Fruit fly (Drosophila melanogaster) Kc167 (cell line): ENCODE results near the gene CG43288.

Experiments
- Myc ChIP-seq: fragments of >200 bp; optimal IDR thresholded peaks from 2 replicates; lab custom pipeline; 2017; ENCODE audit warnings: missing external identifiers
- Sin3A ChIP-seq: fragments of >200 bp; optimal IDR thresholded peaks from 2 replicates; lab custom pipeline; 2018; ENCODE audit warnings: missing external identifiers
- h ChIP-seq: fragments of >200 bp; optimal IDR thresholded peaks from 3 replicates; lab custom pipeline; 2018; ENCODE audit warnings: missing external identifiers
- insv ChIP-seq: fragments of >200 bp; optimal IDR thresholded peaks from 3 replicates; lab custom pipeline; 2018; ENCODE audit warnings: missing external identifiers
- psq ChIP-seq: fragments of >200 bp; optimal IDR thresholded peaks from 2 replicates; lab custom pipeline; 2017; ENCODE audit warnings: missing external identifiers
- ttk ChIP-seq: sonication (Bioruptor generic); optimal IDR thresholded peaks from 2 replicates; lab custom pipeline; 2017; ENCODE audit warnings: missing external identifiers

CG43288 gene

DNA sequence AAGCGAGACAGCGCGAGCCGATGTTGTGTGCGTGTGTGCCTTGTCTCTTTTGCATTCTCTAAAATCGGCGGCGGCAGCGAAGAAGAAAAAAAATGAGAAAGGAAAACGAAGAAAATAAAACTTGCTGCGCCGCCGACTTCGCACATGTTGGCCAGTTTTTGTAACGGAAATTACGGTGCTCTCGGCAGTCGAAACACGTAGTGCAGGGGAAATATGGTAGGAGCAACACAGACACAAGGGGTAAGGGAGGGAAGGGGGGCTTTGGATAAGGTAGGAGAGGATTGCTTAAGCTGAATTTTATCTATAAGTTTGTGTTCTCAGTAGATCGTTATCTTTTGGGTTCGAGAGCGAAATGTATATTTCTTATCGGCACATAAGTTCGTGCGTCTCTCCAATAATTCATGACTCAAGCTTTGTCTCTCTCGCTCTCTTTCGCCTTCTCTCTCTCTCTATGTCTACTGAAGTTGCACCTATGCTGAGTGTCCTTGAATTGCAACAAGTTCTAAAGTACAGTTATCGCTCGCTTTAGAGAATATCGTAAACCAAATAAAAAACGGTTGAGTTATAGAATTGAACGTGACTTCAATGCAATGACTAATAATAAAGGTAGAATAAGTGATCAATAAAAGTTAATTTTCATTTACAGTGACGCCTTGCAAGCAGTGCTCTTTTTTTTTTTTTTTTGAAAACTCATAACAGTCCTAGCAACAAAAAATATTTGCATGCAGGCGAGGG, 8.9 kb upstream of the CG43288 start:
- TF ChIP-seq Myc (lab: Kevin White, UChicago), result no peak

DNA sequence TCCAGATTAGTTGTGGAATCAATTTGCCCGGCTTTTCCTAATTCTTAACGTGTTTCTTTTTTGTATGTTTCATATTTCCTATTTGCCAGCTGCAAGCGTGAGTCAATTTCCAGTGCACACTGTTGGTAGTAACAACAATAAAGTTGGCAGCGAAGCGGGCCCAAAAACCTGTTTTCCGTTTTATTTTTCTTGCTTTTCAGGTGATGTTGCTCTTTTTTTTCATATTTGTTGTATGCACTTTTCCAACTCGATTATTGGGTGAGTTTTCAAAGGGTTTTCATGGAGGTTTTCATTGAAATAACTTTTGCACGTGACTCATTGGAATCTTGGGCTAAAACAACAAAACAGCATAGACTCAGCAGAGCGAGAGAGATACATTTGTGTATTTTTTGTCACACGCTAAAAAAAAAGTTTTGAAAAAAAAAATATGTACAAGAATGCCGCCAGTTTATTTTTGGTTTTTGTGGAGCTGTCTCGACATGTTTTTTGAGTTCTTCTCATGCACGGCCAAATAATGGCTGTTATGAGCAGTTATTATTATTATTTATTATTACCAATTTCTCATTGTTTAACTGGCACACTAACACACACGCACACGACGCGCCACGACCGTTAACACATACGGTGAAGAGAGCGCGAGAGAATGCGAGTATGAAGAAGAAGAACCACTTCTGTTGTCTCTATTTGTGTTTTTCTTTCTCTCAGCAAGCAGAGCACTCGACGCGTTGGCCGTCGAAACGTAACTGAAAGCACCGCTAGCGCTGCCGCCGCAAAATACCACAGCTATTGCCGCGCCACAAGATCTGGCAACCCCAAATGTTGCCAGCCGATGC, 7.3 kb upstream of the CG43288 start, which contains the start of gene Fas2:
Gene Fas2 (minus strand): TSS at position 748 of the 833 bp plus-strand sequence.
- no peak for TF ChIP-seq Myc (lab: Kevin White, UChicago)
- no peak for TF ChIP-seq insv (lab: Kevin White, UChicago)
- TF ChIP-seq Sin3A, result no peak
- no peak for TF ChIP-seq h (lab: Kevin White, UChicago)
- TF ChIP-seq psq (lab: Kevin White, UChicago), result no peak
- no peak for TF ChIP-seq ttk

DNA sequence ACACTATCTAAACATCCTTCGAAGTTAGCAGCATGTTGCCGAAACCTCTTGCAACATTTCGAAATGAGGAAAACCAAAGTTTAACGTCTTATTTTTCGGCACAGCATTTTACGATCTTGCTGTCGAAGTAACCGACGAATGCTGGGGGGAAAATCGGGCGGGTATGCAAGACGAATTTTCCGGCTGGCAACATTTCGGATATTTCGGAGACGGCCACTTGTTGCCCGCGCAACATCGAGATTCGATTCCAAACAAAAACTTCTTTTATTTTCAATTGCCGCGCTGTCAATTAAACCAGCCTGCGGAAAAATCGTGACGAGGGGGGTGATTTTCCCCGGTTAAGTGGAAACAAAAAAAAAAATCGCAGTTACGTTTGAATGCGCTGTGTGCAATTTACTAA, 6.1 kb upstream of the CG43288 start:
- no peak for TF ChIP-seq ttk
- TF ChIP-seq insv (lab: Kevin White, UChicago), result no peak
- TF ChIP-seq Myc (lab: Kevin White, UChicago), result no peak
- TF ChIP-seq Sin3A, result no peak
- TF ChIP-seq h (lab: Kevin White, UChicago), result no peak
- TF ChIP-seq psq (lab: Kevin White, UChicago), result no peak

DNA sequence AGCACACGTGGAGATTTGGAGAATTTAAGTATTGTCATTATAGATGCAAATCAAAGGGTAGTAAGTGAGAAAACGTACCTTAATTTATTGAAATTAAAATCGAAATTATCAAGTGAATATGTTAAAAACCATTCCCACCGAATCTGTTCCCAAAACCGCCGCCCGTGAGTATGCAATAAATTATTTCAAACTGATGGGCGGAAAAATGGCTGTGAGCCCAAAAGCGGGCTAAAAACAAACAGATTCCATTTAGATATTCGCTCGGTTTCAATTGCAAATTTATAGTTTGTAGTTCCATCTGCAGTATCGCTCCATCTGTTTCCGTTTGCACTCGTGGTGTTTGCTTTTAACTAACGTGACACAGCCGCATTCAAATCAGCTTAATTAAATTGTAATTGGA, 1.5 kb downstream of the CG43288 start:
- TF ChIP-seq Sin3A (no peak), ttk (no peak), insv (lab: Kevin White, UChicago) (no peak), h (lab: Kevin White, UChicago) (no peak), psq (lab: Kevin White, UChicago) (no peak)

DNA sequence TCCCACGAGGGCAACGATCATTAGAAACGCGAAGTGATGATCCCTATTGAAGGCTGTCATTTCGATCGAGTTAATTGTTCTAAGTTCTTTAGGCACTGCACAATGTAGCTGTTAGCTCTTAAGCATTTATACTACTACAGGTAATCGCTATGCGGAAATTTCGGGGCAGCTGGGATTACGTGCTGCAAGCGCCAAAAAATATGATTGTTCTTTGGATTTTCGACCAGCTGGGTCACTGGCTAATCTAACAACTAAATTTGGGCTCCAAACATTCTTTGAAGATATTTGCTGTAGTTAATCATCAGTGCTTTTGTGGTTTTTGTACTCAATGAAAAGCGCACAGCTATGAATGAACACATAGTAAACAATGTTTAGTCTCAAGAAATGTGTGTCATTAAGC, 4.5 kb downstream of the CG43288 start, which contains the start of gene CG15571:
Gene CG15571 (minus strand): TSS at position 101 of the 400 bp plus-strand sequence.
- TF ChIP-seq h (lab: Kevin White, UChicago) (no peak), Sin3A (no peak), ttk (no peak), insv (lab: Kevin White, UChicago) (no peak), psq (lab: Kevin White, UChicago) (no peak), Myc (lab: Kevin White, UChicago) (no peak)

DNA sequence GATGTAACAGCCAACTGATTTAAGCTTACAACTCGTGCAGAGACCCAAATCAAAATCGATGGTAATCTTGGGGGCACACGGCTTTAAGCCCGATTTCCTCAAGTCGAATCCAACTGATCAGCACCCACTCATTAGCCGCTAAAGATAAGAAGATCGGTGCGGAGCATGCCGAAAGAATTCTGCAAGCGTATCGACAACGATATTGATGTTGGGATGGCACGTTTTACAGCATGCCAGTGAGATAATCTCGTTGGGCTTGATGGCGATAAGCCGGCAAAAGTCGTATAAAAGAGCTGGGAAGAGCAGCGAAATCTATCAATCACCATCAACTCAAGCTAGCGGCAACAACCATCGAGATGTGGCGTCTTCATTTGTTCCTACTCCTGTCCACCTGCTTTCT, 5.0 kb downstream of the CG43288 start, which contains the start of gene CG15570:
Gene CG15570 (plus strand): TSS at position 301 of the 400 bp plus-strand sequence.
- TF ChIP-seq ttk (no peak), Sin3A (no peak), Myc (lab: Kevin White, UChicago) (no peak), insv (lab: Kevin White, UChicago) (no peak), psq (lab: Kevin White, UChicago) (no peak), h (lab: Kevin White, UChicago) (no peak)

DNA sequence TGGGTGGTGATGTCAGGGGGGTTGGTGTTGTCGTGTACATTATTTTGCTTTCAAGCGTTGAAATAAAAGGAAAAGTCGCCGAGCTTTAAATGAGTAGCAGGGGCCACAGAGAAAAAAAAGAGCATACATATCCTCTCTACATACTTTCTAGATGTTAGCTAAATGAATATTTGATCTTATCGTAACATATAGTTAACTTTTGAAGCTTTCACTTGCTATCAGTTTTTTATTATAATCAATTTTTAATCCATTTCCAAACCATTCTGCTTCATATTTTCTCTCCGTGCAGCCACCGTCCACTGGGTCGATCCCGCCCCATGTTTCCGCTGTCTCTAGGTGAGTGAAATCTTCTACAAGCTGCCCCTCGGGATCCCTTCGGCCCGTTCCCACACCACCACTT, 12.2 kb downstream of the CG43288 start:
- no peak for TF ChIP-seq Myc (lab: Kevin White, UChicago)
- TF ChIP-seq ttk, result no peak
- TF ChIP-seq psq (lab: Kevin White, UChicago), result no peak
- no peak for TF ChIP-seq Sin3A
- no peak for TF ChIP-seq insv (lab: Kevin White, UChicago)
- no peak for TF ChIP-seq h (lab: Kevin White, UChicago)

DNA sequence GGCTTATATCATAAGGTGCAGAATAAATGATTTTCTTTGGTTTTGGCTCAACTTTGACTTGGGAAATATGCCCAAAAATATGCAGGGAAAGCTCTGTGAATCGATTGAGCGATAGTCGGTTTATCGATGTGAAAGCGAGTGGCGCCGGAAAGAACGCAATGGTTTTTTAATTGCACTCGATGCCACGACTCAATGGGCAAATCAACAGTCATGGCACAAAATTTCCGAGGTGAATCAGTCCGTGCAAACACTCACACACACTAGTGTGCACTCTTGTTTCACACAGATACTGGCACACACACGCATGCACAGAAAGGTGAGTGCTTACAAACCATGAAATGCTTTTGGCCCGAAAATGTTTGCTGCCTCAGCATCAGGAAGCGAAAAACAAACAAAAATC, 27.3 kb downstream of the CG43288 start:
- TF ChIP-seq ttk (no peak), Myc (lab: Kevin White, UChicago) (no peak), psq (lab: Kevin White, UChicago) (no peak), insv (lab: Kevin White, UChicago) (no peak), h (lab: Kevin White, UChicago) (no peak), Sin3A (no peak)

DNA sequence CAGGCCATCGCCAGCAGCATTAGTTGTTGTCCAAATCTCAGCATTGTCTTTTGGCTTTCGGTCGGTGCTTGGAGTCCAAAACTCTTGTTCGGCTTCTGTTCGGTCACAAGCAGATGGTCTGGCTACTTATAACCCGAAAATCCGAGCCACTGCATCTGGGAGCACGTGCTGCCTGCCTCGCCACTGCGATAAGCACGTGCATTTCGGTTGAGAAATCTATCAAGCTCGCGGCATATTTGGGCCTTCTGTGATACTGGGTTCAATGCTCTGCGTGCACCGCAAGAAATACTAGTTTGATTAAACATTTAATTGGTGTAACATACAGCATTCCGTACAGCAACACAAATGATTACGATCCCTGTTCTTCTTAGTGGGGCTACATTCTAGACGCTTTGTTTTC, 29.9 kb downstream of the CG43288 start, which contains the start of gene Femcoat:
Gene Femcoat (minus strand): TSS at position 101 of the 400 bp plus-strand sequence.
- TF ChIP-seq Myc (lab: Kevin White, UChicago) (no peak), ttk (no peak), insv (lab: Kevin White, UChicago) (no peak), Sin3A (no peak), psq (lab: Kevin White, UChicago) (no peak), h (lab: Kevin White, UChicago) (no peak)

DNA sequence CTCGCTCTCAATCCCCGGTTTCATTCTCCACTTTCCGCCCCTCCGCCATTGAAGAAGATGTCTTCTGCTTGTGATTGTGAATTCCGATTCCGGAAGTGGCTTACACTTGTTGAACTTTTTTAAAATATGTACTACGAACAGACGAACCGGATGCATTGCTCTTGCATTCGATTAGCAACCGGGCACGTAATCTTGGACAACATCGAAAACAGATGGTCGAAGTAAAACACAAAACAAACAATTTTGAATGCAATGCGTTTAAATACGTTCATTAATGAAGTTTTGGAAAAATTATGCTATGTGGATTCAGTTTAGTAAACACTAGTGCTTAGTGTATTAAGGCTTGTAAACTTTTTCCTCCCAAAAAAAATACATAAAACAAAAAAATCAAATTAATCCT, 33.2 kb downstream of the CG43288 start, which contains the start of gene Muc4B:
Gene Muc4B (minus strand): TSS at position 101 of the 400 bp plus-strand sequence.
- no peak for TF ChIP-seq insv (lab: Kevin White, UChicago)
- no peak for TF ChIP-seq Sin3A
- TF ChIP-seq Myc (lab: Kevin White, UChicago), result no peak
- TF ChIP-seq h (lab: Kevin White, UChicago), result no peak
- no peak for TF ChIP-seq psq (lab: Kevin White, UChicago)
- TF ChIP-seq ttk, result no peak

DNA sequence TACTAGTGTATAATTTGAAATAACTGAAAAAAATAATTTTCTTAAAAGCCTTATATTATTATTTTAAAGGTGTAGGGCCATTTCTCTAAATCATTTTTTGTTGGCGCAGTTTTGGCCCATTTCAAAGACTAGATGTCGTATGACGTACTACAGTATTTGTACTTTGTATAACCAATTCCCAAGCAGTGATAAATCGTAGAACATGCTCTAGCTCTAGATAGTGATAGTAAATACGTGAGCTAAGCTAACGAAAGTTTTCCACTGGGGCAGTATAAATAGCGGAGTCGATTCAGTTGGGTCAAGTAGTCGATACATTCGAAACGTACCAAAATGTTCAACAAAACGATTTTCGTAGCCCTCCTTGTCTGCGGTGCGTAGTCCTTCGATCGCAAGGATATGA, 34.2 kb downstream of the CG43288 start, which contains the start of gene CG43134:
Gene CG43134 (plus strand): TSS at position 301 of the 400 bp plus-strand sequence.
- TF ChIP-seq h (lab: Kevin White, UChicago), result no peak
- no peak for TF ChIP-seq Myc (lab: Kevin White, UChicago)
- TF ChIP-seq Sin3A, result no peak
- TF ChIP-seq psq (lab: Kevin White, UChicago), result no peak
- TF ChIP-seq ttk, result no peak
- no peak for TF ChIP-seq insv (lab: Kevin White, UChicago)

DNA sequence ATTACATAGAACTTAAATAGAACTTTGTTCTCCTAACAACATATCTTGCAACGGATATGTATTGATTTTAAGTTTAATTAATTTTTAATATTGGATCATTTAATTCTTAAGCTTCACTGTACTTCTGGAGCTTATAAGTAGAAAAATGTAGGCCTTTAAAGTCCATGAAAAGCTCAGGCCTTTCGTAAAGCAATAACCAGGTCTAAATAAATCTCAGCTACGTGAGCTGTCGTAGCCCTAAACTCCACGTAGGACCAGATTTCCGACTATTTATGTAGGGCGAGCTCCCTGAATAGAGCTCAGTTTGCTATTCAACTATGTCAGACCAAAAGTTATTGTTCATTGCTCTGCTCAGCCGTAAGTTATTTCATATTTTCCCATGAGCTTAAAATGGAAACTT, 35.3 kb downstream of the CG43288 start, which contains the start of gene CG43135:
Gene CG43135 (plus strand): TSS at position 301 of the 400 bp plus-strand sequence.
- TF ChIP-seq ttk (no peak), Myc (lab: Kevin White, UChicago) (no peak), h (lab: Kevin White, UChicago) (no peak), psq (lab: Kevin White, UChicago) (no peak), insv (lab: Kevin White, UChicago) (no peak), Sin3A (no peak)
